Fruit fly (Drosophila melanogaster) whole organism, pupa: ENCODE measurements around the gene mTerf5.

Experiments
- CG10348 ChIP-seq: fragments of 200-800 bp; sonication (Bioruptor generic); IDR thresholded peaks from 2 replicates; pipeline ENCODE4 v1.3.6; 2022; ENCODE audit warnings: missing biosample characterization, missing genetic modification characterization
- CG12605 ChIP-seq: fragments of 200-800 bp; sonication (Bioruptor generic); IDR thresholded peaks from 2 replicates; pipeline ENCODE4 v1.3.6; 2022; ENCODE audit warnings: missing biosample characterization, missing genetic modification characterization
- CG13204 ChIP-seq: fragments of 200-800 bp; sonication (Bioruptor generic); optimal IDR thresholded peaks from 2 replicates; lab custom pipeline; 2018; ENCODE audit warnings: missing biosample characterization, mild to moderate bottlenecking, missing genetic modification characterization, moderate library complexity
- CG14655 ChIP-seq: fragments of 200-800 bp; sonication (Bioruptor generic); optimal IDR thresholded peaks from 3 replicates; lab custom pipeline; 2017; ENCODE audit warnings: mild to moderate bottlenecking, missing biosample characterization, missing genetic modification reagents, missing genetic modification characterization
- CG15710 ChIP-seq: fragments of 200-800 bp; sonication (Bioruptor generic); optimal IDR thresholded peaks from 2 replicates; lab custom pipeline; 2018; ENCODE audit warnings: missing biosample characterization, mild to moderate bottlenecking, missing genetic modification characterization, moderate library complexity
- CG17806 ChIP-seq: fragments of 200-800 bp; sonication (Bioruptor generic); optimal IDR thresholded peaks from 2 replicates; lab custom pipeline; 2018; ENCODE audit warnings: missing biosample characterization, mild to moderate bottlenecking, missing genetic modification characterization, moderate library complexity
- CG32121 ChIP-seq: fragments of 200-800 bp; sonication (Bioruptor generic); IDR thresholded peaks from 2 replicates; pipeline ENCODE4 v1.3.6; 2022; ENCODE audit warnings: missing biosample characterization, missing genetic modification characterization
- CG34367 ChIP-seq: fragments of 200-800 bp; sonication (Bioruptor generic); optimal IDR thresholded peaks from 2 replicates; lab custom pipeline; 2018; ENCODE audit warnings: missing biosample characterization, mild to moderate bottlenecking, missing genetic modification characterization
- CG4496 ChIP-seq: fragments of 200-800 bp; sonication (Bioruptor generic); IDR thresholded peaks from 3 replicates; pipeline ENCODE4 v1.3.6; 2022; ENCODE audit warnings: missing biosample characterization, missing genetic modification characterization
- CG8159 ChIP-seq: fragments of 200-800 bp; sonication (Bioruptor generic); optimal IDR thresholded peaks from 3 replicates; lab custom pipeline; 2018; ENCODE audit warnings: missing biosample characterization, mild to moderate bottlenecking, missing genetic modification characterization, moderate library complexity
- CG8301 ChIP-seq: fragments of 200-800 bp; sonication (Bioruptor generic); optimal IDR thresholded peaks from 2 replicates; lab custom pipeline; 2018; ENCODE audit warnings: missing biosample characterization, mild to moderate bottlenecking, missing genetic modification characterization
- CG9948 ChIP-seq: fragments of 200-800 bp; sonication (Bioruptor generic); optimal IDR thresholded peaks from 2 replicates; lab custom pipeline; 2018; ENCODE audit warnings: missing biosample characterization, mild to moderate bottlenecking, missing genetic modification characterization, moderate library complexity
- D1 ChIP-seq: fragments of 200-800 bp; sonication (Bioruptor generic); optimal IDR thresholded peaks from 2 replicates; lab custom pipeline; 2018; ENCODE audit warnings: missing biosample characterization, mild to moderate bottlenecking, missing genetic modification characterization, moderate library complexity
- EcR ChIP-seq: fragments of 200-800 bp; sonication (Bioruptor generic); optimal IDR thresholded peaks from 3 replicates; lab custom pipeline; 2019; ENCODE audit warnings: missing biosample characterization, missing genetic modification characterization, mild to moderate bottlenecking, moderate library complexity, missing genetic modification reagents
- Ets98B ChIP-seq: fragments of 200-800 bp; sonication (Bioruptor generic); IDR thresholded peaks from 2 replicates; pipeline ENCODE4 v1.3.6; 2022; ENCODE audit warnings: missing biosample characterization, missing genetic modification characterization
- Pif1A ChIP-seq: fragments of 200-800 bp; sonication (Bioruptor generic); optimal IDR thresholded peaks from 3 replicates; lab custom pipeline; 2016; ENCODE audit warnings: missing biosample characterization, missing genetic modification characterization
- Pif1B ChIP-seq: fragments of 200-800 bp; sonication (Bioruptor generic); optimal IDR thresholded peaks from 3 replicates; lab custom pipeline; 2016; ENCODE audit warnings: missing biosample characterization, missing genetic modification characterization
- Snoo ChIP-seq: fragments of 200-800 bp; sonication (Bioruptor generic); optimal IDR thresholded peaks from 3 replicates; lab custom pipeline; 2017; ENCODE audit warnings: missing biosample characterization, mild to moderate bottlenecking, missing genetic modification characterization, inconsistent platforms
- fd96Ca ChIP-seq: fragments of 200-800 bp; sonication (Bioruptor generic); IDR thresholded peaks from 3 replicates; pipeline ENCODE4 v1.3.6; 2022; ENCODE audit warnings: missing biosample characterization, missing genetic modification characterization
- gl ChIP-seq: fragments of 200-800 bp; sonication (Bioruptor generic); optimal IDR thresholded peaks from 2 replicates; lab custom pipeline; 2018; ENCODE audit warnings: missing biosample characterization, mild to moderate bottlenecking, missing genetic modification characterization
- rn ChIP-seq: fragments of 200-800 bp; sonication (Bioruptor generic); IDR thresholded peaks from 2 replicates; pipeline ENCODE4 v1.3.6; 2022; ENCODE audit warnings: missing biosample characterization, missing genetic modification characterization

The mTerf5 gene

dm6 chr3R:18199177-18199884 lies 24.2 kb downstream of the mTerf5 start, which contains the start of the genes Ssdp and CG7985:
Ssdp (minus strand) TSS chr3R:18199595.
CG7985 (plus strand) TSS chr3R:18199857.
- TF ChIP-seq CG9948, result no peak
- no peak for TF ChIP-seq Ets98B (GFP tag; lab: Robert Waterston, UW)

- TF ChIP-seq Snoo (tag; lab: Kevin White, UChicago) (peak; percentile 35), CG12605 (no peak), Pif1B (GFP tag; lab: Kevin White, UChicago) (peak; percentile 47), CG10348 (GFP tag; lab: Robert Waterston, UW) (no peak), CG32121 (GFP tag; lab: Robert Waterston, UW) (no peak), CG4496 (GFP tag; lab: Robert Waterston, UW) (no peak), CG8159 (tag; lab: Kevin White, UChicago) (no peak), Ets98B (GFP tag; lab: Robert Waterston, UW) (no peak), rn (GFP tag; lab: Robert Waterston, UW) (no peak), CG17806 (no peak), gl (tag; lab: Kevin White, UChicago) (peak; percentile 54), Pif1A (GFP tag; lab: Kevin White, UChicago) (peak; percentile 31), CG14655 (no peak), CG9948 (no peak), CG8301 (peak; percentile 9), D1 (tag; lab: Kevin White, UChicago) (no peak), CG34367 (tag; lab: Kevin White, UChicago) (no peak), CG13204 (GFP tag; lab: Kevin White, UChicago) (peak; percentile 23)
Observed at dm6 chr3R:18198518-18199118, 24.9 kb downstream of the mTerf5 start.

DNA sequence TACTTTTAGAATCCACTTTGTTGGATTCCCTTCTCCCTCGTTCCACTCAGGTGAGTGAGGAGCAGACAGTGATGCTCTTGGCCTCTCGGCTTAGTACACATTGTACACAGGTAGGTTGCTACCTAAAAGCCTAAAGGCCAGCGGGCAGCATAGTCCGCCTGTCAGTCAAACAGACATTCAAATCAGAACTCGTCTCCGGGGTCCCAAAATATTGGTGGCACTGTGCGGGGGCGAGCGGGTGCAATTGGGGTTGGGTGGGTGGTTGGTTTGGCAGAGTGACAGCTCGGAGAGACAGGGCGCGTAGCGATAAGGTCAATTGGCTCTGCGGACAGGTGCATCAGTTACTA lies 25.7 kb downstream of the mTerf5 start:
- no peak for TF ChIP-seq Pif1A (GFP tag; lab: Kevin White, UChicago)
- no peak for TF ChIP-seq rn (GFP tag; lab: Robert Waterston, UW)
- TF ChIP-seq CG8159 (tag; lab: Kevin White, UChicago), result no peak
- no peak for TF ChIP-seq CG32121 (GFP tag; lab: Robert Waterston, UW)
- no peak for TF ChIP-seq CG8301
- TF ChIP-seq D1 (tag; lab: Kevin White, UChicago), result no peak
- no peak for TF ChIP-seq CG34367 (tag; lab: Kevin White, UChicago)
- no peak for TF ChIP-seq fd96Ca (GFP tag; lab: Robert Waterston, UW)
- no peak for TF ChIP-seq CG14655

DNA sequence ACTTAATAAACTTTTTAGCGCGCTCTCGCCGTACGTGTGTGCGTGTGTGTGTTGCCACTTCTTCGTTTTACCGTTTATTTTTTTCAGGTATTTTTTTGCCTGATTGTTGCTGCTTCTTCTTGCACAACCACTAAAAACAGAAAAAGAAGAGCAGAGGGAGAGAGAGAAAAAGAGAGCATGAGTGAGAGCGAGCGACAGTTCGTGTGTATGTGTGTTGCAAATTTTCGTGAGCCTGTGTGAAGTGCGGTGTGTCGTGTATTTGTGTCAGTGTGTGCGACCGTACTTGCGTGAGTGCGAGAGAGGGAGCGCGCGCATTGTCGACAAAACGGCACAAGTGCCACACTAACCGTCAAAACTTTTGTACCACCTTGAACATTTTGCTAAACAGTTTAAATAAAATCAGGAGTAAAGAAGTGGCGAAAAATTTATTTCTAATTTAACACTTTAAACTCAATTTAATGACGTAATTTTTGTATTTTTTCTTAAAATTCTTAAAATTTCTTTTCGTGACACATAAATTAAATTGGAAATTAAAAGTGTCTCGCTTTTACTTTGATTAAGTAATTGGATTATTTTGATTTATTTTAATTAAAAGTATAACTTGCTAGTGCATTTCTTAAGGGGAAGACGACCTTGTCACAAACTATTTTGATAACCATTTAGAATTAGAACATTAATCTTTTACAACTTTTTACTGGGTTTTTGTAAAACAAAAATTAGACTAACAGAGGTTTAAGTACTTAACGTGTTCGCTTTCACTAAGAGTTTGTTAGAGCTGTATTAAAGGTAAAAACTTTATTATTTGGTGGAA lies 26.3 kb downstream of the mTerf5 start:
- TF ChIP-seq CG34367 (tag; lab: Kevin White, UChicago), result peak; percentile 82
- TF ChIP-seq fd96Ca (GFP tag; lab: Robert Waterston, UW), result no peak
- TF ChIP-seq EcR (GFP tag; lab: Kevin White, UChicago), result peak; percentile 72
- peak; percentile 42 for TF ChIP-seq CG9948
- peak; percentile 70 for TF ChIP-seq CG17806
- peak; percentile 60 for TF ChIP-seq CG8159 (tag; lab: Kevin White, UChicago)
- no peak for TF ChIP-seq CG10348 (GFP tag; lab: Robert Waterston, UW)
- TF ChIP-seq Pif1A (GFP tag; lab: Kevin White, UChicago), result peak; percentile 90
- TF ChIP-seq CG8301, result peak; percentile 71
- TF ChIP-seq CG4496 (GFP tag; lab: Robert Waterston, UW), result no peak
- TF ChIP-seq CG32121 (GFP tag; lab: Robert Waterston, UW), result no peak
- peak; percentile 73 for TF ChIP-seq CG14655
- TF ChIP-seq CG12605, result no peak
- no peak for TF ChIP-seq rn (GFP tag; lab: Robert Waterston, UW)
- peak; percentile 95 for TF ChIP-seq CG13204 (GFP tag; lab: Kevin White, UChicago)
- TF ChIP-seq Ets98B (GFP tag; lab: Robert Waterston, UW), result no peak
- TF ChIP-seq Pif1B (GFP tag; lab: Kevin White, UChicago), result peak; percentile 86
- TF ChIP-seq D1 (tag; lab: Kevin White, UChicago), result peak; percentile 68
- TF ChIP-seq Snoo (tag; lab: Kevin White, UChicago), result peak; percentile 41
- TF ChIP-seq gl (tag; lab: Kevin White, UChicago), result peak; percentile 97
- peak; percentile 72 for TF ChIP-seq CG15710 (tag; lab: Kevin White, UChicago)

DNA sequence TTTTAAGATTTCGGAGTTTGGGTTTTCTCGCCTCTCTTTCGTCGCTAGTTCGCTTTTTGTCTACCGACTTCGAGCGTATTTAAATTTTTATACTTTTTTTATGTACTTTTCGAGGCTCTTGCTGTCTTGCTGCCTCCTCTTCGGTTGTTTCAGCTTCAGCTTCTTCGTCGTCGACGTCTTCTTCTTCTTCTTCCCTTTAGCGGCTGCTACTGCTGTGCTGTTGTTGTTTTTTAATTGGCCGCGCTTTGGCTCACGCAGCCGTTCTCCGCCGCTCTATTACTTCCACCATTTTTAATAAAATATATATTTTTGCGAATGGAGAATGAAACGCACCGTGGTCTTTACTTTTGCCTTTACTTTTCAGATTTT lies 26.9 kb downstream of the mTerf5 start:
- TF ChIP-seq CG10348 (GFP tag; lab: Robert Waterston, UW), result no peak
- TF ChIP-seq CG15710 (tag; lab: Kevin White, UChicago), result no peak
- no peak for TF ChIP-seq CG8301
- no peak for TF ChIP-seq Ets98B (GFP tag; lab: Robert Waterston, UW)
- TF ChIP-seq CG9948, result no peak
- no peak for TF ChIP-seq CG4496 (GFP tag; lab: Robert Waterston, UW)
- TF ChIP-seq Pif1A (GFP tag; lab: Kevin White, UChicago), result no peak
- no peak for TF ChIP-seq gl (tag; lab: Kevin White, UChicago)
- no peak for TF ChIP-seq CG14655
- no peak for TF ChIP-seq Pif1B (GFP tag; lab: Kevin White, UChicago)
- TF ChIP-seq CG34367 (tag; lab: Kevin White, UChicago), result no peak
- no peak for TF ChIP-seq CG13204 (GFP tag; lab: Kevin White, UChicago)
- TF ChIP-seq CG12605, result no peak
- TF ChIP-seq, all 21 proteins: peak for 0
